Worm (Caenorhabditis elegans): Measurements from ENCODE around the gene K07C5.2.

The K07C5.2 gene

ce11 chrV:10339200-10339599 lies at the start of gene K07C5.2:
Gene K07C5.2 (plus strand): TSS chrV:10339500.
- no peak for TF ChIP-seq nhr-77 (tag; optimal IDR thresholded peaks at IDR 0.05)
- peak; percentile 4 for TF ChIP-seq pqm-1 (tag; optimal IDR thresholded peaks at IDR 0.05)

DNA sequence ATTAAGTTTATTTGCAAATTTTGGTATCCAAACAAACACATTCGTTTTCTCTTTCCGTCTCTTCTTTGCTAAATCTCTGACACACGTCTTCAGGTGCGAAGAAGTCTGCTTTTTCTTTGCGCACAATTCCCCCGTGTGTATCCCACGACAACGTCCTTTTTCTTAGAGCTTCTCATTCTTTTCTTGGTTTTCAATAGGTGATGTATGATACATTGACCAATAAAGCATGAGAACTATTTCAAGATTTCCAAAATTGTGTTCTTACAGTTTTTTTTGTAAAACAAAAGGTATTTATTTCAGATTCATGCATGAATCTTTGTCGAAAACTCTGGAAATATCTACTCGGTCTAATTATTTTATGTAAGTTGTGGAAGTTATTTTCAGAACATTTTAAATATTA lies 49.6 kb upstream of the K07C5.2 start, which contains the start of gene B0024.15:
Gene B0024.15 (plus strand): TSS at position 301 of the 400 bp plus-strand sequence.
- TF ChIP-seq snpc-4 (tag; optimal IDR thresholded peaks at IDR 0.05) (no peak), ceh-9 (tag; optimal IDR thresholded peaks at IDR 0.05) (no peak), nhr-25 (tag; optimal IDR thresholded peaks at IDR 0.05) (no peak), fos-1 (tag; optimal IDR thresholded peaks at IDR 0.05) (no peak), nhr-77 (tag; optimal IDR thresholded peaks at IDR 0.05) (no peak), mdl-1 (tag; optimal IDR thresholded peaks at IDR 0.05) (no peak), jun-1 (tag; optimal IDR thresholded peaks at IDR 0.05) (no peak), ceh-16 (tag; optimal IDR thresholded peaks at IDR 0.05) (no peak), nhr-43 (tag; optimal IDR thresholded peaks at IDR 0.05; ENCODE audit: poor library complexity, severe bottlenecking) (no peak), nhr-11 (tag; optimal IDR thresholded peaks at IDR 0.05) (no peak), nhr-237 (tag; optimal IDR thresholded peaks at IDR 0.05) (no peak), aly-2 (tag; optimal IDR thresholded peaks at IDR 0.05) (no peak)

- TF ChIP-seq unc-62 (GFP tag; optimal IDR thresholded peaks at IDR 0.05) (no peak), egl-27 (tag; optimal IDR thresholded peaks at IDR 0.05) (no peak), nhr-28 (tag; optimal IDR thresholded peaks at IDR 0.05) (no peak), unc-39 (tag; optimal IDR thresholded peaks at IDR 0.05) (no peak), ztf-4 (tag; optimal IDR thresholded peaks at IDR 0.05) (no peak), nhr-23 (tag; optimal IDR thresholded peaks at IDR 0.05) (no peak), elt-1 (tag; optimal IDR thresholded peaks at IDR 0.05) (no peak), nhr-12 (tag; optimal IDR thresholded peaks at IDR 0.05) (no peak), fkh-10 (GFP tag; optimal IDR thresholded peaks at IDR 0.05) (no peak), elt-3 (tag; optimal IDR thresholded peaks at IDR 0.05) (no peak), sea-2 (GFP tag; optimal IDR thresholded peaks at IDR 0.05) (no peak), pqm-1 (tag; optimal IDR thresholded peaks at IDR 0.05) (no peak), ceh-9 (tag; optimal IDR thresholded peaks at IDR 0.05) (no peak)
Observed at ce11 chrV:10291848-10292247, 47.5 kb upstream of the K07C5.2 start.

ce11 chrV:10292819-10293357 lies 46.4 kb upstream of the K07C5.2 start, which contains the start of gene col-149:
Gene col-149 (minus strand): TSS chrV:10292869.
- TF ChIP-seq snpc-4 (tag; optimal IDR thresholded peaks at IDR 0.05) (no peak), nhr-23 (tag; optimal IDR thresholded peaks at IDR 0.05) (peak; percentile 75), ZK546.5 (tag; optimal IDR thresholded peaks at IDR 0.05) (no peak), egl-5 (tag; optimal IDR thresholded peaks at IDR 0.05) (no peak), ceh-16 (tag; optimal IDR thresholded peaks at IDR 0.05) (no peak), elt-3 (tag; optimal IDR thresholded peaks at IDR 0.05) (peak in 1 of 3 experiments; percentile 56), unc-62 (GFP tag; optimal IDR thresholded peaks at IDR 0.05) (no peak), nhr-77 (tag; optimal IDR thresholded peaks at IDR 0.05) (no peak)

DNA sequence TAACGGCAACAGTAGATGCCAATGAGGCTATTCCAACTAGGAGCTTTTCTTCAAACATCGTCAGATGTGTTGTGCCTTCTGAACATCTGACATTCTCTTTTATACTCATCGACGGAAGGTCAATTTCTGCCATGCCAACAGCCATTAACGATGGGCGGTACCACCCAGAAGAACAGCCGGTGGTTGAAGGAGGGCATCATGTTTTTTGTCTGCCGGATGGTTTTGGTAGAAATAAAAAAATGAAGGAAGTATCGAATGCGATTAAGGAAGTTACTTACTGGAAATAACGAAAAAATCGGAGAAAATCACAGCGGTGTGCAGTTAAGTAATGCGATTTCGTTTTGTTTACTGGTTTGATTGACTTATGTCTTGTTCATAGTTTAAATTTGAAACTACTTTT lies 44.8 kb upstream of the K07C5.2 start, which contains the start of gene col-150:
Gene col-150 (minus strand): TSS at position 101 of the 400 bp plus-strand sequence.
- TF ChIP-seq elt-1 (tag; optimal IDR thresholded peaks at IDR 0.05) = no peak
- TF ChIP-seq ceh-9 (tag; optimal IDR thresholded peaks at IDR 0.05) = no peak
- TF ChIP-seq nhr-25 (tag; optimal IDR thresholded peaks at IDR 0.05) = no peak
- no peak for TF ChIP-seq ama-1 (optimal IDR thresholded peaks at IDR 0.05)
- TF ChIP-seq ztf-4 (tag; optimal IDR thresholded peaks at IDR 0.05) = no peak
- TF ChIP-seq nhr-77 (tag; optimal IDR thresholded peaks at IDR 0.05) = no peak
- no peak for TF ChIP-seq R02D3.7 (tag; optimal IDR thresholded peaks at IDR 0.05)

ce11 chrV:10297099-10297498 lies 42.2 kb upstream of the K07C5.2 start, which contains the start of gene B0024.4:
Gene B0024.4 (plus strand): TSS chrV:10297399.
- TF ChIP-seq nhr-67 (tag; optimal IDR thresholded peaks at IDR 0.05) (no peak), nhr-11 (tag; optimal IDR thresholded peaks at IDR 0.05) (no peak)

DNA sequence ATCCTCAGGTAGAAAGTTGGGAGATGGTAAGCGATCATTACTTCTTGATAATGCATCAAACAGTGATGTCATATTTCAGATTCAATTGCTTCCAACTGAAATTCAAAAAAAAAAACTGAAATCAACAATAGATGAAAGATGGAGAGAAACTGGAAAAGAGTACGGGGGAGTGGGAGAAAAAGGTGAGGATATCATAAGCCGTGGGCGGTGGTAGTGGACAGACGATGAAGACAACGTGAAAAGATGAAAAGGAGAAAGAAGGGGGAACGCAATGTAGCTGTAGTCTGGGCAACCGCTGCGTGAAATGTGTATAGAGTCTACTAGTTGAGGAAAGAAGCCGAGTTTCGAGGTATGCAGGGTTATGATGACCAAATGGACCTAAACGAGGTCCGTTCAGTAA lies 32.0 kb upstream of the K07C5.2 start, which contains the start of gene che-12:
Gene che-12 (minus strand): TSS at position 101 of the 400 bp plus-strand sequence.
- TF ChIP-seq nfya-1 (tag; optimal IDR thresholded peaks at IDR 0.05; ENCODE audit: insufficient read depth) = no peak
- no peak for TF ChIP-seq fkh-2 (tag; optimal IDR thresholded peaks at IDR 0.05)
- TF ChIP-seq ZK546.5 (tag; optimal IDR thresholded peaks at IDR 0.05) = no peak
- no peak for TF ChIP-seq skn-1 (tag; optimal IDR thresholded peaks at IDR 0.05)
- TF ChIP-seq egl-5 (tag; optimal IDR thresholded peaks at IDR 0.05) = no peak
- no peak for TF ChIP-seq daf-12 (tag; optimal IDR thresholded peaks at IDR 0.05)
- no peak for TF ChIP-seq elt-1 (tag; optimal IDR thresholded peaks at IDR 0.05)
- no peak for TF ChIP-seq nhr-237 (tag; optimal IDR thresholded peaks at IDR 0.05)
- TF ChIP-seq nhr-43 (tag; optimal IDR thresholded peaks at IDR 0.05; ENCODE audit: poor library complexity, severe bottlenecking) = no peak
- TF ChIP-seq pqm-1 (tag; optimal IDR thresholded peaks at IDR 0.05) = no peak
- TF ChIP-seq ceh-28 (tag; optimal IDR thresholded peaks at IDR 0.05) = no peak
- TF ChIP-seq ama-1 (optimal IDR thresholded peaks at IDR 0.05) = no peak
- no peak for TF ChIP-seq snpc-4 (tag; optimal IDR thresholded peaks at IDR 0.05)
- no peak for TF ChIP-seq mdl-1 (tag; optimal IDR thresholded peaks at IDR 0.05)
- TF ChIP-seq lin-15B (tag; optimal IDR thresholded peaks at IDR 0.05) = no peak
- no peak for TF ChIP-seq pha-4 (tag; optimal IDR thresholded peaks at IDR 0.05)
